Worm (Caenorhabditis elegans): Measurements from ENCODE around the gene K09F6.7.

DNA sequence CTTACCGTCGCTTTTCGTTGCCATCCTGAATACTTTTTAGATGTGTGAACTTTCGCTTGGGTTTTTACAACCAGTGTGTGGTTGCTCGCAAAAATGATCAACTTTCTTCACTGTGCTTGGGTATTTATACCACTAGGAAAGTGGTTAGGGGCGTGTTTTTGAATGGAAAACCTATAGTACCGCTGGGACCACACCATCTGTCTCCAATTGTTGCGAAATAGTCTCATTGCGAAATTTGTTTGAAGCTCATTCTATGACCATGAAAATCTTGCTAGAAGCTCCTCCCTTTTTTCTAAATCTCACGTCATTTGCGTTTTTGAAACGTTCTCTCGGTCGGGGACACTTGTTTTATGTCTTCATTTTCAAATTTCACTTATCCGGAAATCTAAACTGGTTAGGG lies 3.1 kb downstream of the K09F6.7 start, which contains the start of the genes K09F6.10 and K09F6.13:
- TF ChIP-seq unc-62 (GFP tag; optimal IDR thresholded peaks at IDR 0.05), result no peak
- TF ChIP-seq ztf-11 (tag; optimal IDR thresholded peaks at IDR 0.05), result no peak
- no peak for TF ChIP-seq nhr-76 (tag; optimal IDR thresholded peaks at IDR 0.05)
- no peak for TF ChIP-seq lin-13 (tag; optimal IDR thresholded peaks at IDR 0.05)
- TF ChIP-seq flh-1 (GFP tag; optimal IDR thresholded peaks at IDR 0.05), result no peak
- no peak for TF ChIP-seq mep-1 (tag; optimal IDR thresholded peaks at IDR 0.05)
- TF ChIP-seq snpc-4 (tag; optimal IDR thresholded peaks at IDR 0.05), result no peak
- no peak for TF ChIP-seq bed-3 (GFP tag; optimal IDR thresholded peaks at IDR 0.05)
- TF ChIP-seq lsy-2 (tag; optimal IDR thresholded peaks at IDR 0.05), result no peak
- TF ChIP-seq ham-2 (GFP tag; optimal IDR thresholded peaks at IDR 0.05), result no peak

Measured in whole organism, mixed stage, embryonic.